Fruit fly (Drosophila melanogaster): ENCODE results near the gene CG34267.

CG34267 gene

dm6 chr3L:505782-506408, 5.6 kb upstream of the CG34267 start (continued):
- TF ChIP-seq Dfd (GFP tag; optimal IDR thresholded peaks at IDR 0.05) (no peak), Mio (GFP tag; optimal IDR thresholded peaks at IDR 0.05) (no peak), lola (GFP tag; optimal IDR thresholded peaks at IDR 0.05) (no peak)

- TF ChIP-seq Rel (GFP tag; optimal IDR thresholded peaks at IDR 0.05) (no peak), Rel (tag; optimal IDR thresholded peaks at IDR 0.05) (no peak), CrebA (GFP tag; optimal IDR thresholded peaks at IDR 0.05; ENCODE audit: borderline replicate concordance) (peak; percentile 18), ey (GFP tag; optimal IDR thresholded peaks at IDR 0.05) (no peak), sage (GFP tag; optimal IDR thresholded peaks at IDR 0.05) (peak; percentile 27), dsf (GFP tag; optimal IDR thresholded peaks at IDR 0.05; ENCODE audit: borderline replicate concordance) (no peak), Hnf4 (GFP tag; optimal IDR thresholded peaks at IDR 0.05) (no peak), Dif (GFP tag; optimal IDR thresholded peaks at IDR 0.05; ENCODE audit: partially characterized antibody) (no peak), sv (GFP tag; optimal IDR thresholded peaks at IDR 0.05) (no peak), br (GFP tag; optimal IDR thresholded peaks at IDR 0.05) (no peak), h (GFP tag; optimal IDR thresholded peaks at IDR 0.05) (no peak), Hr83 (GFP tag; optimal IDR thresholded peaks at IDR 0.05; ENCODE audit: poor library complexity, severe bottlenecking) (no peak), lola (GFP tag; optimal IDR thresholded peaks at IDR 0.05) (no peak)
Observed at dm6 chr3L:490808-491114, 9.5 kb downstream of the CG34267 start.

dm6 chr3L:489922-490807, 10.1 kb downstream of the CG34267 start:
- TF ChIP-seq CG32264 (GFP tag; optimal IDR thresholded peaks at IDR 0.05) (no peak), psq (GFP tag; optimal IDR thresholded peaks at IDR 0.05) (peak; percentile 100), Dif (GFP tag; optimal IDR thresholded peaks at IDR 0.05; ENCODE audit: partially characterized antibody) (peak; percentile 51), fru (GFP tag; optimal IDR thresholded peaks at IDR 0.05) (peak; percentile 66), jim (GFP tag; optimal IDR thresholded peaks at IDR 0.05) (peak; percentile 64), ey (GFP tag; optimal IDR thresholded peaks at IDR 0.05) (no peak), br (GFP tag; optimal IDR thresholded peaks at IDR 0.05) (no peak), Hnf4 (GFP tag; optimal IDR thresholded peaks at IDR 0.05) (no peak), Mio (GFP tag; optimal IDR thresholded peaks at IDR 0.05) (no peak), h (GFP tag; optimal IDR thresholded peaks at IDR 0.05) (peak; percentile 16), Sp1 (GFP tag; optimal IDR thresholded peaks at IDR 0.05) (peak; percentile 36), brk (GFP tag; optimal IDR thresholded peaks at IDR 0.05) (peak; percentile 39), Rel (GFP tag; optimal IDR thresholded peaks at IDR 0.05) (peak; percentile 60), Rel (tag; optimal IDR thresholded peaks at IDR 0.05) (no peak), woc (GFP tag; optimal IDR thresholded peaks at IDR 0.05) (peak; percentile 3), CrebA (GFP tag; optimal IDR thresholded peaks at IDR 0.05; ENCODE audit: borderline replicate concordance) (no peak), Vsx2 (GFP tag; optimal IDR thresholded peaks at IDR 0.05; ENCODE audit: partially characterized antibody) (peak; percentile 22), tai (GFP tag; optimal IDR thresholded peaks at IDR 0.05) (peak; percentile 57), N (GFP tag; optimal IDR thresholded peaks at IDR 0.05) (no peak), Jra (GFP tag; optimal IDR thresholded peaks at IDR 0.05) (no peak)

DNA sequence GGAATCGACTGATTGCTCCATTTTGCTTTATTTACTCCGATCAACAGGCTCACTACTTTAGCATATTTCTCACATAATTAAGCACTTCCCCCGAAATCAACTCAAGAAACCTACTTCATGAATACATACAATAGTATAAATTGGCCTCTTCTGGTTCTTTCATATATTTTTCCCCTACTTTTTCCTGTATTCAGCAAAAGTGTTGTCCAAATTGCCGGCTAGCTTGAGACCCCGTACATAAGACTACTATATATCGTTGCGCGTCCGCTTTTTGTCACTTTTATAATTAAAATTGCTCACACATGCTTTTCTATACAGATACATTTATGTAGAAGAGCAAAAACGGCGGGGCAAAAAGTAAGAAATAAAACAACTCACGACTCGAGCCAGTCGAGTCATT, 10.9 kb downstream of the CG34267 start:
- TF ChIP-seq N (GFP tag; optimal IDR thresholded peaks at IDR 0.05) (no peak), h (GFP tag; optimal IDR thresholded peaks at IDR 0.05) (no peak), Myc (optimal IDR thresholded peaks at IDR 0.05) (no peak), usp (GFP tag; optimal IDR thresholded peaks at IDR 0.05) (no peak), Hnf4 (GFP tag; optimal IDR thresholded peaks at IDR 0.05) (no peak), Rel (GFP tag; optimal IDR thresholded peaks at IDR 0.05) (no peak), Rel (tag; optimal IDR thresholded peaks at IDR 0.05) (no peak), dsf (GFP tag; optimal IDR thresholded peaks at IDR 0.05; ENCODE audit: borderline replicate concordance) (no peak), ey (GFP tag; optimal IDR thresholded peaks at IDR 0.05) (no peak), Dfd (GFP tag; optimal IDR thresholded peaks at IDR 0.05) (no peak), foxo (GFP tag; optimal IDR thresholded peaks at IDR 0.05) (no peak), woc (GFP tag; optimal IDR thresholded peaks at IDR 0.05) (no peak), CG9705 (GFP tag; optimal IDR thresholded peaks at IDR 0.05) (no peak), rgr (GFP tag; optimal IDR thresholded peaks at IDR 0.05) (no peak), CrebA (GFP tag; optimal IDR thresholded peaks at IDR 0.05; ENCODE audit: borderline replicate concordance) (no peak), HLH106 (tag; optimal IDR thresholded peaks at IDR 0.05) (no peak)

All from whole organism, wandering third instar larva.